Fruit fly (Drosophila melanogaster) whole organism, embryonic: ENCODE measurements around the gene CG42693.
A peak's percentile ranks its signal among the peaks of the same experiment; 100 is the strongest.

Experiments
- ATbp ChIP-seq: fragments of 200-800 bp; sonication (Bioruptor generic); optimal IDR thresholded peaks from 2 replicates; lab custom pipeline; 2017; ENCODE audit warnings: missing biosample characterization, mild to moderate bottlenecking, missing genetic modification characterization, missing genetic modification reagents
- Ada2b ChIP-seq: fragments of 200-800 bp; sonication (Bioruptor generic); IDR thresholded peaks from 2 replicates; pipeline ENCODE4 v1.3.6; 2022; ENCODE audit warnings: missing biosample characterization, missing genetic modification characterization
- CG10431 ChIP-seq: fragments of 200-800 bp; sonication (Bioruptor generic); optimal IDR thresholded peaks from 3 replicates; lab custom pipeline; 2018; ENCODE audit warnings: missing biosample characterization, mild to moderate bottlenecking, missing genetic modification characterization
- CG10979 ChIP-seq: fragments of 200-800 bp; sonication (Bioruptor generic); optimal IDR thresholded peaks from 2 replicates; lab custom pipeline; 2018; ENCODE audit warnings: missing biosample characterization, mild to moderate bottlenecking, missing genetic modification characterization, moderate library complexity
- CG11398 ChIP-seq: fragments of 200-800 bp; sonication (Bioruptor generic); optimal IDR thresholded peaks from 2 replicates; lab custom pipeline; 2016; ENCODE audit warnings: missing biosample characterization, missing genetic modification characterization
- CG11560 ChIP-seq: fragments of 200-800 bp; sonication (Bioruptor generic); IDR thresholded peaks from 3 replicates; pipeline ENCODE4 v1.3.6; 2022; ENCODE audit warnings: missing biosample characterization, missing genetic modification characterization
- CG12071 ChIP-seq: fragments of 200-800 bp; sonication (Bioruptor generic); optimal IDR thresholded peaks from 3 replicates; lab custom pipeline; 2018; ENCODE audit warnings: missing biosample characterization, mild to moderate bottlenecking, missing genetic modification characterization
- CG12391 ChIP-seq: fragments of 200-800 bp; sonication (Bioruptor generic); optimal IDR thresholded peaks from 3 replicates; lab custom pipeline; 2018; ENCODE audit warnings: missing biosample characterization, mild to moderate bottlenecking, missing genetic modification characterization, moderate library complexity
- CG18619 ChIP-seq: fragments of 200-800 bp; sonication (Bioruptor generic); optimal IDR thresholded peaks from 3 replicates; lab custom pipeline; 2017; ENCODE audit warnings: missing biosample characterization, mild to moderate bottlenecking, missing genetic modification characterization
- CG30020 ChIP-seq: fragments of 200-800 bp; optimal IDR thresholded peaks from 2 replicates; lab custom pipeline; 2019; ENCODE audit warnings: missing biosample characterization, mild to moderate bottlenecking, missing genetic modification characterization, moderate library complexity
- CG3065 ChIP-seq: fragments of 200-800 bp; sonication (Bioruptor generic); optimal IDR thresholded peaks from 2 replicates; lab custom pipeline; 2016; ENCODE audit warnings: missing biosample characterization, missing genetic modification characterization
- CG3838 ChIP-seq: fragments of 200-800 bp; sonication (Bioruptor generic); optimal IDR thresholded peaks from 3 replicates; lab custom pipeline; 2016; ENCODE audit warnings: missing biosample characterization, missing genetic modification characterization
- CG6175 ChIP-seq: fragments of 200-800 bp; sonication (Bioruptor generic); IDR thresholded peaks from 3 replicates; pipeline ENCODE4 v1.3.6; 2022; ENCODE audit warnings: missing biosample characterization, missing genetic modification characterization
- CG6254 ChIP-seq: fragments of 200-800 bp; sonication (Bioruptor generic); optimal IDR thresholded peaks from 3 replicates; lab custom pipeline; 2017; ENCODE audit warnings: mild to moderate bottlenecking, missing biosample characterization, missing genetic modification reagents, missing genetic modification characterization
- CG6654 ChIP-seq: fragments of 200-800 bp; sonication (Bioruptor generic); optimal IDR thresholded peaks from 2 replicates; lab custom pipeline; 2017; ENCODE audit warnings: missing biosample characterization, mild to moderate bottlenecking, missing genetic modification characterization
- CG6765 ChIP-seq: fragments of 200-800 bp; sonication (Bioruptor generic); optimal IDR thresholded peaks from 3 replicates; lab custom pipeline; 2017; ENCODE audit warnings: missing biosample characterization, mild to moderate bottlenecking, missing genetic modification characterization
- CG6813 ChIP-seq: fragments of 200-800 bp; sonication (Bioruptor generic); optimal IDR thresholded peaks from 2 replicates; lab custom pipeline; 2017; ENCODE audit warnings: missing biosample characterization, missing genetic modification characterization, mild to moderate bottlenecking, moderate library complexity, missing genetic modification reagents
- CG7928 ChIP-seq: fragments of 200-800 bp; sonication (Bioruptor generic); optimal IDR thresholded peaks from 2 replicates; lab custom pipeline; 2017; ENCODE audit warnings: missing biosample characterization, mild to moderate bottlenecking, missing genetic modification characterization
- CG9727 ChIP-seq: fragments of 200-800 bp; sonication (Bioruptor generic); optimal IDR thresholded peaks from 3 replicates; lab custom pipeline; 2017; ENCODE audit warnings: missing biosample characterization, mild to moderate bottlenecking, missing genetic modification characterization
- Dad ChIP-seq: fragments of 200-800 bp; sonication (Bioruptor generic); optimal IDR thresholded peaks from 3 replicates; lab custom pipeline; 2016; ENCODE audit warnings: missing biosample characterization, missing genetic modification characterization
- Dp ChIP-seq: fragments of 200-800 bp; sonication (Bioruptor generic); optimal IDR thresholded peaks from 2 replicates; lab custom pipeline; 2018; ENCODE audit warnings: missing biosample characterization, mild to moderate bottlenecking, missing genetic modification characterization, moderate library complexity
- Fer1 ChIP-seq: fragments of 200-800 bp; sonication (Bioruptor generic); optimal IDR thresholded peaks from 2 replicates; lab custom pipeline; 2017; ENCODE audit warnings: missing biosample characterization, mild to moderate bottlenecking, missing genetic modification characterization
- Fer3 ChIP-seq: fragments of 200-800 bp; sonication (Bioruptor generic); optimal IDR thresholded peaks from 2 replicates; lab custom pipeline; 2018; ENCODE audit warnings: missing biosample characterization, mild to moderate bottlenecking, missing genetic modification characterization, moderate library complexity
- Gug ChIP-seq: fragments of 200-800 bp; sonication (Bioruptor generic); IDR thresholded peaks from 4 replicates; pipeline ENCODE4 v1.3.6; 2022; ENCODE audit warnings: missing biosample characterization, missing genetic modification characterization
- Hr51 ChIP-seq, 2 experiments: fragments of 200-800 bp; sonication (Bioruptor generic); optimal IDR thresholded peaks; 2 replicates in 1 of 2; 3 replicates in 1 of 2; lab custom pipeline; 2016 to 2018; ENCODE audit warnings: missing biosample characterization in 2 of 2, missing genetic modification characterization in 2 of 2, mild to moderate bottlenecking in 1 of 2, moderate library complexity in 1 of 2
- Hr78 ChIP-seq, 2 experiments: fragments of 200-800 bp in 1 of 2; fragments of >200 bp in 1 of 2; sonication (Bioruptor generic) in 1 of 2; optimal IDR thresholded peaks; 2 replicates each; lab custom pipeline; 2017 to 2019; ENCODE audit warnings: missing biosample characterization in 2 of 2, missing genetic modification characterization in 2 of 2, mild to moderate bottlenecking in 1 of 2, moderate library complexity in 1 of 2
- Myb ChIP-seq: fragments of 200-800 bp; sonication (Bioruptor generic); optimal IDR thresholded peaks from 2 replicates; lab custom pipeline; 2016; ENCODE audit warnings: missing biosample characterization, missing genetic modification characterization
- Nf-YC ChIP-seq: fragments of 200-800 bp; optimal IDR thresholded peaks from 3 replicates; lab custom pipeline; 2019; ENCODE audit warnings: missing biosample characterization, mild to moderate bottlenecking, missing genetic modification characterization, moderate library complexity
- Optix ChIP-seq: fragments of 200-800 bp; sonication (Bioruptor generic); IDR thresholded peaks from 3 replicates; pipeline ENCODE4 v1.3.6; 2022; ENCODE audit warnings: missing biosample characterization, missing genetic modification characterization
- PHDP ChIP-seq: fragments of 200-800 bp; sonication (Bioruptor generic); optimal IDR thresholded peaks from 3 replicates; lab custom pipeline; 2018; ENCODE audit warnings: missing biosample characterization, mild to moderate bottlenecking, missing genetic modification characterization, moderate library complexity
- Rfx ChIP-seq: fragments of 200-800 bp; sonication (Bioruptor generic); IDR thresholded peaks from 2 replicates; pipeline ENCODE4 v1.3.6; 2022; ENCODE audit warnings: missing biosample characterization, missing genetic modification characterization
- ab ChIP-seq: fragments of 200-800 bp; sonication (Bioruptor generic); optimal IDR thresholded peaks from 2 replicates; lab custom pipeline; 2016; ENCODE audit warnings: missing biosample characterization, missing genetic modification characterization
- ase ChIP-seq: fragments of 200-800 bp; sonication (Bioruptor generic); IDR thresholded peaks from 3 replicates; pipeline ENCODE4 v1.3.6; 2022; ENCODE audit warnings: missing biosample characterization, missing genetic modification characterization
- bcd ChIP-seq: fragments of 200-800 bp; sonication (Bioruptor generic); optimal IDR thresholded peaks from 2 replicates; lab custom pipeline; 2017; ENCODE audit warnings: missing biosample characterization, mild to moderate bottlenecking, missing genetic modification characterization
- bowl ChIP-seq: fragments of 200-800 bp; sonication (Bioruptor generic); IDR thresholded peaks from 2 replicates; pipeline ENCODE4 v1.3.6; 2022; ENCODE audit warnings: missing biosample characterization, missing genetic modification characterization
- dpn ChIP-seq, 2 experiments: fragments of 200-800 bp; sonication (Bioruptor generic); optimal IDR thresholded peaks; 3 replicates each; lab custom pipeline; 2016; ENCODE audit warnings: missing biosample characterization in 2 of 2, missing genetic modification characterization in 2 of 2
- en ChIP-seq: fragments of 200-800 bp; sonication (Bioruptor generic); optimal IDR thresholded peaks from 2 replicates; lab custom pipeline; 2016; ENCODE audit warnings: missing biosample characterization, missing genetic modification characterization
- exex ChIP-seq: fragments of 200-800 bp; sonication (Bioruptor generic); optimal IDR thresholded peaks from 4 replicates; lab custom pipeline; 2018; ENCODE audit warnings: missing biosample characterization, mild to moderate bottlenecking, missing genetic modification characterization, moderate library complexity
- gfzf ChIP-seq: fragments of 200-800 bp; sonication (Bioruptor generic); optimal IDR thresholded peaks from 2 replicates; lab custom pipeline; 2016; ENCODE audit warnings: missing biosample characterization, mild to moderate bottlenecking, missing genetic modification characterization, moderate library complexity
- ind ChIP-seq: fragments of 200-800 bp; sonication (Bioruptor generic); optimal IDR thresholded peaks from 3 replicates; lab custom pipeline; 2016; ENCODE audit warnings: missing biosample characterization, missing genetic modification characterization
- inv ChIP-seq: fragments of 200-800 bp; sonication (Bioruptor generic); IDR thresholded peaks from 2 replicates; pipeline ENCODE4 v1.3.6; 2022; ENCODE audit warnings: missing biosample characterization, missing genetic modification characterization; ENCODE audit not compliant: partially characterized antibody
- ken ChIP-seq: fragments of 200-800 bp; sonication (Bioruptor generic); IDR thresholded peaks from 3 replicates; pipeline ENCODE4 v1.3.6; 2022; ENCODE audit warnings: missing biosample characterization, missing genetic modification characterization
- scrt ChIP-seq: fragments of 200-800 bp; sonication (Bioruptor generic); optimal IDR thresholded peaks from 2 replicates; lab custom pipeline; 2018; ENCODE audit warnings: missing biosample characterization, mild to moderate bottlenecking, missing genetic modification characterization, moderate library complexity
- sens-2 ChIP-seq: fragments of 200-800 bp; sonication (Bioruptor generic); IDR thresholded peaks from 2 replicates; pipeline ENCODE4 v1.3.6; 2022; ENCODE audit warnings: missing biosample characterization, missing genetic modification characterization
- sim ChIP-seq: fragments of 200-800 bp; sonication (Bioruptor generic); IDR thresholded peaks from 2 replicates; pipeline ENCODE4 v1.3.6; 2022; ENCODE audit warnings: missing biosample characterization, missing genetic modification characterization
- sna ChIP-seq: fragments of 200-800 bp; sonication (Bioruptor generic); IDR thresholded peaks from 2 replicates; pipeline ENCODE4 v1.3.6; 2022; ENCODE audit warnings: missing biosample characterization, missing genetic modification characterization; ENCODE audit not compliant: partially characterized antibody
- sr ChIP-seq: fragments of 200-800 bp; sonication (Bioruptor generic); IDR thresholded peaks from 3 replicates; pipeline ENCODE4 v1.3.6; 2022; ENCODE audit warnings: missing biosample characterization, missing genetic modification characterization
- sug ChIP-seq: fragments of 200-800 bp; optimal IDR thresholded peaks from 2 replicates; lab custom pipeline; 2019; ENCODE audit warnings: missing biosample characterization, mild to moderate bottlenecking, missing genetic modification characterization, moderate library complexity
- trh ChIP-seq: fragments of 200-800 bp; sonication (Bioruptor generic); optimal IDR thresholded peaks from 2 replicates; lab custom pipeline; 2016; ENCODE audit warnings: missing biosample characterization, missing genetic modification characterization
- vvl ChIP-seq: fragments of 200-800 bp; sonication (Bioruptor generic); IDR thresholded peaks from 2 replicates; pipeline ENCODE4 v1.3.6; 2022; ENCODE audit warnings: missing biosample characterization, missing genetic modification characterization

CG42693 gene

DNA sequence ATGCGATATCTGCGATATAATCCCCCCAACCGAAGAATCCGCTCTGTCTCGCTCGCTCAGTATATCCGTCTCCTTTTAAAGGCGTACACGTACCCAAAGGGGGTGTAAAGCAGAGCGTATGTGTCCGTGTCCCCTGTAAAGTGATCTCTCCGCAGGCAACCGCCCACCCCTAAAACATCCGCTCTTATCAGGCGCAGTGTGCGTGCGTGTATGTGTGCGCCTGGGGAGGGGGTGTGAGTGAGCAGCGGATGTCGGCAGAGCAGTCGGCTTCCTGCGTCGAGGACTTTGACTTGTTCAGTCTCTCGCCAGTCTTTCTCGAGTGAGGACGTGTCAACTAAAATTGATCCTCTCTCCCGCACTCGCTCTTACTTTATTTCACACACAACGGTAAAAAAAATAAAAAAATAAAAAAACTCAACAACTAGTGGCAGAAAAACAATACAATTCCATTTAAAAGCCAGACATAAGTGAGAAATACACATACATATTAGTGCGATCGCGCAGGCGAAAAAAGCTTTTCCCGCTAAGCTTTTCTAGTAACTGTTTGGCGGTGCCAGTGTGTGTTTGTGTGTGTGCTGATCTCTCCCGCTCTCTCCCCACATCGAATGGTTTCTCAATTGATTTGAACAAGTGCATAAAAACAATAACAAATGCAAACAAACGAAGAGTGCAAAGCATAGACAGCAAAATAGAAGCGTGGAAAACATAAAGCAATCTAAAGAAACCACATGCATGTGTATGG lies 17.5 kb upstream of the CG42693 start (continued):
- TF ChIP-seq CG9727 (GFP tag; lab: Kevin White, UChicago) (no peak), CG10431 (GFP tag; lab: Kevin White, UChicago) (no peak), Hr51 (GFP tag; optimal IDR thresholded peaks at IDR 0.05; lab: Kevin White, UChicago) (no peak), sens-2 (0 out of 2 replicates have a peak, but pooled peaks have one; percentile 33), sr (GFP tag; lab: Robert Waterston, UW) (no peak), ind (GFP tag; lab: Kevin White, UChicago) (no peak), CG3838 (no peak), sim (GFP tag; lab: Robert Waterston, UW) (no peak), dpn (GFP tag; optimal IDR thresholded peaks at IDR 0.05; lab: Kevin White, UChicago) (no peak), CG12071 (GFP tag; lab: Kevin White, UChicago) (no peak), exex (no peak), Optix (GFP tag; lab: Robert Waterston, UW) (no peak), scrt (GFP tag; lab: Kevin White, UChicago) (no peak), CG6175 (GFP tag; lab: Robert Waterston, UW) (no peak), Hr78 (GFP tag; optimal IDR thresholded peaks at IDR 0.05; lab: Kevin White, UChicago) (no peak), Ada2b (GFP tag; lab: Robert Waterston, UW) (no peak), CG6654 (GFP tag; lab: Kevin White, UChicago) (no peak), CG6813 (GFP tag; lab: Kevin White, UChicago) (no peak), sug (no peak), inv (GFP tag; lab: Robert Waterston, UW) (no peak), CG6765 (no peak), Dad (GFP tag; lab: Kevin White, UChicago) (no peak), Nf-YC (tag; lab: Kevin White, UChicago) (no peak), gfzf (GFP tag; lab: Kevin White, UChicago) (no peak), Gug (no peak), ken (GFP tag; lab: Robert Waterston, UW) (no peak), Myb (no peak), vvl (GFP tag; lab: Robert Waterston, UW) (no peak), CG10979 (no peak), CG11398 (GFP tag; lab: Kevin White, UChicago) (no peak), Fer1 (GFP tag; lab: Kevin White, UChicago) (no peak), Rfx (GFP tag; lab: Robert Waterston, UW) (no peak), CG6254 (GFP tag; lab: Kevin White, UChicago) (peak; percentile 5), Dp (no peak), trh (GFP tag; lab: Kevin White, UChicago) (no peak), sna (GFP tag; lab: Robert Waterston, UW) (0 out of 2 replicates have a peak, but pooled peaks have one; percentile 18), bowl (GFP tag; lab: Robert Waterston, UW) (no peak), CG3065 (GFP tag; lab: Kevin White, UChicago) (no peak), CG30020 (no peak), ATbp (GFP tag; lab: Kevin White, UChicago) (peak; percentile 38), ab (GFP tag; lab: Kevin White, UChicago) (no peak), CG12391 (tag; lab: Kevin White, UChicago) (no peak), bcd (GFP tag; lab: Kevin White, UChicago) (no peak), Fer3 (tag; lab: Kevin White, UChicago) (no peak), CG7928 (GFP tag; lab: Kevin White, UChicago) (no peak), CG18619 (GFP tag; lab: Kevin White, UChicago) (no peak), en (GFP tag; lab: Kevin White, UChicago) (peak; percentile 7), PHDP (no peak), CG11560 (tag; lab: Robert Waterston, UW) (no peak), ase (GFP tag; lab: Robert Waterston, UW) (0 out of 3 replicates have a peak, but pooled peaks have one; percentile 4)
